Fruit fly (Drosophila melanogaster) S2 (cell line): ENCODE measurements around the gene SelR.

ENCODE experiments used
- CG8478 ChIP-seq: fragments of >200 bp; optimal IDR thresholded peaks from 2 replicates; lab custom pipeline; 2018
- CTCF ChIP-seq, 2 experiments: fragments of >200 bp; optimal IDR thresholded peaks; 2 replicates each; lab custom pipeline; 2018

DNA sequence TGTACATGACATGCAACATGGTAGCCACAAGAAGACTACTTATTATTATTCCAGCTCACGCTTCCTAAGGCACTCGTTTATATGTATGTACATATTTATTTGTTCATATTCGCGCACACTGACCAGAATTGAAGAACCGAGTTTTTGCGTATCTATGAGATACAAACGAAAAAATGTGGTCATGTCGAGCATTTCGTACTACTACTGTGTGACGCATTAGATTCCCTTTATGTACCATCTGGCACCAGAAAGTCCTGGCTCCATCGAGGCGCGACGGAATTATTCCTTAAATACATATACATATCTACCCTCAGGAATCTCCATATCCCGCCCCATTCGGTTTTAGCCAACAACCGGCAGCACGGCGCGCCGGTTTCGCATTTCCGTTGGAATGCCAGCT lies 17.8 kb downstream of the SelR start:
- TF ChIP-seq CG8478 (lab: Kevin White, UChicago) (no peak), CTCF (optimal IDR thresholded peaks at IDR 0.05; lab: Kevin White, UChicago) (no peak)
